Fruit fly (Drosophila melanogaster) whole organism, embryonic: ENCODE measurements around the gene vari.

Experiments used
- Abd-B ChIP-seq: fragments of 200-800 bp; sonication (Bioruptor generic); optimal IDR thresholded peaks from 2 replicates; lab custom pipeline; 2018; ENCODE audit warnings: missing biosample characterization, mild to moderate bottlenecking, missing genetic modification characterization, moderate library complexity
- C15 ChIP-seq: fragments of 200-800 bp; sonication (Bioruptor generic); IDR thresholded peaks from 3 replicates; pipeline ENCODE4 v1.3.6; 2022; ENCODE audit warnings: missing biosample characterization, missing genetic modification characterization
- CG10209 ChIP-seq: fragments of 200-800 bp; sonication (Bioruptor generic); optimal IDR thresholded peaks from 3 replicates; lab custom pipeline; 2017; ENCODE audit warnings: missing biosample characterization, mild to moderate bottlenecking, missing genetic modification characterization, missing genetic modification reagents
- CG10366 ChIP-seq: fragments of 200-800 bp; sonication (Bioruptor generic); IDR thresholded peaks from 2 replicates; pipeline ENCODE4 v1.3.6; 2022; ENCODE audit warnings: missing biosample characterization, missing genetic modification characterization
- CG10543 ChIP-seq: fragments of 200-800 bp; sonication (Bioruptor generic); optimal IDR thresholded peaks from 3 replicates; lab custom pipeline; 2017; ENCODE audit warnings: missing biosample characterization, mild to moderate bottlenecking, missing genetic modification characterization, moderate library complexity
- CG10979 ChIP-seq: fragments of 200-800 bp; sonication (Bioruptor generic); optimal IDR thresholded peaks from 2 replicates; lab custom pipeline; 2018; ENCODE audit warnings: missing biosample characterization, mild to moderate bottlenecking, missing genetic modification characterization, moderate library complexity
- CG11085 ChIP-seq: fragments of 200-800 bp; sonication (Bioruptor generic); IDR thresholded peaks from 2 replicates; pipeline ENCODE4 v1.3.6; 2022; ENCODE audit warnings: missing biosample characterization, missing genetic modification characterization
- CG12104 ChIP-seq: fragments of 200-800 bp; sonication (Bioruptor generic); optimal IDR thresholded peaks from 3 replicates; lab custom pipeline; 2016; ENCODE audit warnings: missing biosample characterization, missing genetic modification characterization
- CG15514 ChIP-seq: fragments of 200-800 bp; sonication (Bioruptor generic); optimal IDR thresholded peaks from 3 replicates; lab custom pipeline; 2017; ENCODE audit warnings: missing biosample characterization, missing genetic modification characterization, mild to moderate bottlenecking, moderate library complexity, missing genetic modification reagents
- CG18599 ChIP-seq: fragments of 200-800 bp; sonication (Bioruptor generic); optimal IDR thresholded peaks from 3 replicates; lab custom pipeline; 2017; ENCODE audit warnings: missing biosample characterization, missing genetic modification characterization, mild to moderate bottlenecking, moderate library complexity, missing genetic modification reagents
- CG32532 ChIP-seq: fragments of 200-800 bp; sonication (Bioruptor generic); IDR thresholded peaks from 2 replicates; pipeline ENCODE4 v1.3.6; 2022; ENCODE audit warnings: missing biosample characterization, missing genetic modification characterization
- CG3407 ChIP-seq: fragments of 200-800 bp; sonication (Bioruptor generic); optimal IDR thresholded peaks from 2 replicates; lab custom pipeline; 2018; ENCODE audit warnings: missing biosample characterization, mild to moderate bottlenecking, missing genetic modification characterization
- CG4730 ChIP-seq: fragments of 200-800 bp; sonication (Bioruptor generic); IDR thresholded peaks from 2 replicates; pipeline ENCODE4 v1.3.6; 2022; ENCODE audit warnings: missing biosample characterization, missing genetic modification characterization
- CG8281 ChIP-seq: fragments of 200-800 bp; sonication (Bioruptor generic); optimal IDR thresholded peaks from 2 replicates; lab custom pipeline; 2018; ENCODE audit warnings: missing biosample characterization, mild to moderate bottlenecking, missing genetic modification characterization, moderate library complexity
- CoRest ChIP-seq: fragments of 200-800 bp; sonication (Bioruptor generic); optimal IDR thresholded peaks from 3 replicates; lab custom pipeline; 2018; ENCODE audit warnings: missing biosample characterization, mild to moderate bottlenecking, missing genetic modification characterization, moderate library complexity
- HLHmδ ChIP-seq: fragments of 200-800 bp; sonication (Bioruptor generic); optimal IDR thresholded peaks from 2 replicates; lab custom pipeline; 2018; ENCODE audit warnings: missing biosample characterization, mild to moderate bottlenecking, missing genetic modification characterization, moderate library complexity
- MBD-R2 ChIP-seq: fragments of 200-800 bp; sonication (Bioruptor generic); IDR thresholded peaks from 2 replicates; pipeline ENCODE4 v1.3.6; 2022; ENCODE audit warnings: missing biosample characterization, missing genetic modification characterization
- Max ChIP-seq: fragments of 200-800 bp; sonication (Bioruptor generic); optimal IDR thresholded peaks from 2 replicates; lab custom pipeline; 2016; ENCODE audit warnings: missing biosample characterization, mild to moderate bottlenecking, missing genetic modification characterization
- Myb ChIP-seq: fragments of 200-800 bp; sonication (Bioruptor generic); optimal IDR thresholded peaks from 2 replicates; lab custom pipeline; 2016; ENCODE audit warnings: missing biosample characterization, missing genetic modification characterization
- NC2α ChIP-seq: fragments of 200-800 bp; sonication (Bioruptor generic); optimal IDR thresholded peaks from 2 replicates; lab custom pipeline; 2016; ENCODE audit warnings: missing biosample characterization, missing genetic modification characterization
- Opbp ChIP-seq: fragments of 200-800 bp; sonication (Bioruptor generic); IDR thresholded peaks from 3 replicates; pipeline ENCODE4 v1.3.6; 2022; ENCODE audit warnings: missing biosample characterization, missing genetic modification characterization; ENCODE audit not compliant: partially characterized antibody
- Pdp1 ChIP-seq, 2 experiments: fragments of 200-800 bp; sonication (Bioruptor generic); optimal IDR thresholded peaks; 3 replicates each; lab custom pipeline; 2016; ENCODE audit warnings: missing biosample characterization in 2 of 2, missing genetic modification characterization in 2 of 2, mild to moderate bottlenecking in 1 of 2, moderate library complexity in 1 of 2
- Sox100B ChIP-seq: fragments of 200-800 bp; sonication (Bioruptor generic); optimal IDR thresholded peaks from 3 replicates; lab custom pipeline; 2018; ENCODE audit warnings: missing biosample characterization, mild to moderate bottlenecking, missing genetic modification characterization
- Stat92E ChIP-seq, 3 experiments: fragments of >200 bp in 2 of 3; fragments of 200-800 bp in 1 of 3; sonication (Bioruptor generic) in 1 of 3; optimal IDR thresholded peaks; 2 replicates each; lab custom pipeline; 2017 to 2019; ENCODE audit warnings: missing biosample characterization in 3 of 3, missing genetic modification characterization in 3 of 3, mild to moderate bottlenecking in 1 of 3, moderate library complexity in 1 of 3
- chinmo ChIP-seq: fragments of 200-800 bp; sonication (Bioruptor generic); IDR thresholded peaks from 4 replicates; pipeline ENCODE4 v1.3.6; 2022; ENCODE audit warnings: missing biosample characterization, missing genetic modification characterization; ENCODE audit not compliant: partially characterized antibody
- dmrt99B ChIP-seq: fragments of 200-800 bp; sonication (Bioruptor generic); optimal IDR thresholded peaks from 2 replicates; lab custom pipeline; 2018; ENCODE audit warnings: missing biosample characterization, mild to moderate bottlenecking, missing genetic modification characterization, moderate library complexity
- dysf ChIP-seq: fragments of 200-800 bp; sonication (Bioruptor generic); IDR thresholded peaks from 3 replicates; pipeline ENCODE4 v1.3.6; 2022; ENCODE audit warnings: missing biosample characterization, missing genetic modification characterization
- exex ChIP-seq: fragments of 200-800 bp; sonication (Bioruptor generic); optimal IDR thresholded peaks from 4 replicates; lab custom pipeline; 2018; ENCODE audit warnings: missing biosample characterization, mild to moderate bottlenecking, missing genetic modification characterization, moderate library complexity
- gem ChIP-seq: fragments of 200-800 bp; sonication (Bioruptor generic); optimal IDR thresholded peaks from 2 replicates; lab custom pipeline; 2019; ENCODE audit warnings: missing biosample characterization, mild to moderate bottlenecking, missing genetic modification characterization, moderate library complexity
- lab ChIP-seq: fragments of 200-800 bp; sonication (Bioruptor generic); optimal IDR thresholded peaks from 3 replicates; lab custom pipeline; 2017; ENCODE audit warnings: missing biosample characterization, missing genetic modification characterization, mild to moderate bottlenecking, moderate library complexity, missing genetic modification reagents
- lbe ChIP-seq: fragments of 200-800 bp; sonication (Bioruptor generic); optimal IDR thresholded peaks from 2 replicates; lab custom pipeline; 2016; ENCODE audit warnings: missing biosample characterization, mild to moderate bottlenecking, missing genetic modification characterization
- lov ChIP-seq, 2 experiments: fragments of 200-800 bp in 1 of 2; fragments of >200 bp in 1 of 2; sonication (Bioruptor generic) in 1 of 2; IDR thresholded peaks in 1 of 2; optimal IDR thresholded peaks in 1 of 2; 2 replicates in 1 of 2; 3 replicates in 1 of 2; pipeline versions ENCODE4 v1.3.6 to Lab custom; 2017 to 2022; ENCODE audit warnings: missing biosample characterization in 1 of 2, missing genetic modification characterization in 1 of 2
- nmo ChIP-seq: fragments of 200-800 bp; sonication (Bioruptor generic); optimal IDR thresholded peaks from 2 replicates; lab custom pipeline; 2018; ENCODE audit warnings: missing biosample characterization, mild to moderate bottlenecking, missing genetic modification characterization, moderate library complexity
- onecut ChIP-seq: fragments of 200-800 bp; sonication (Bioruptor generic); IDR thresholded peaks from 2 replicates; pipeline ENCODE4 v1.3.6; 2022; ENCODE audit warnings: missing biosample characterization, missing genetic modification characterization
- org-1 ChIP-seq: fragments of 200-800 bp; sonication (Bioruptor generic); optimal IDR thresholded peaks from 2 replicates; lab custom pipeline; 2017; ENCODE audit warnings: missing biosample characterization, missing genetic modification characterization
- pb ChIP-seq: fragments of 200-800 bp; sonication (Bioruptor generic); optimal IDR thresholded peaks from 3 replicates; lab custom pipeline; 2016; ENCODE audit warnings: missing biosample characterization, missing genetic modification characterization
- pita ChIP-seq: fragments of 200-800 bp; sonication (Bioruptor generic); optimal IDR thresholded peaks from 2 replicates; lab custom pipeline; 2017; ENCODE audit warnings: missing biosample characterization, mild to moderate bottlenecking, missing genetic modification characterization
- prd ChIP-seq, 3 experiments: fragments of >200 bp in 2 of 3; fragments of 200-800 bp in 1 of 3; sonication (Bioruptor generic) in 1 of 3; optimal IDR thresholded peaks in 2 of 3; IDR thresholded peaks in 1 of 3; 2 replicates in 2 of 3; 3 replicates in 1 of 3; pipeline versions ENCODE4 v1.3.6 to Lab custom; 2017 to 2022; ENCODE audit warnings: missing biosample characterization in 1 of 3, missing genetic modification characterization in 1 of 3
- sc ChIP-seq, 3 experiments: fragments of >200 bp in 2 of 3; fragments of 200-800 bp in 1 of 3; sonication (Bioruptor generic) in 1 of 3; optimal IDR thresholded peaks; 2 replicates in 2 of 3; 3 replicates in 1 of 3; lab custom pipeline; 2017; ENCODE audit warnings: mild to moderate bottlenecking in 1 of 3, missing biosample characterization in 1 of 3, missing genetic modification characterization in 1 of 3, missing genetic modification reagents in 1 of 3
- seq ChIP-seq: fragments of 200-800 bp; sonication (Bioruptor generic); IDR thresholded peaks from 2 replicates; pipeline ENCODE4 v1.3.6; 2022; ENCODE audit warnings: missing biosample characterization, missing genetic modification characterization
- slou ChIP-seq: fragments of 200-800 bp; sonication (Bioruptor generic); optimal IDR thresholded peaks from 3 replicates; lab custom pipeline; 2016; ENCODE audit warnings: missing biosample characterization, missing genetic modification characterization
- tin ChIP-seq: fragments of 200-800 bp; sonication (Bioruptor generic); optimal IDR thresholded peaks from 3 replicates; lab custom pipeline; 2016; ENCODE audit warnings: missing biosample characterization, missing genetic modification characterization
- toy ChIP-seq: fragments of 200-800 bp; sonication (Bioruptor generic); IDR thresholded peaks from 2 replicates; pipeline ENCODE4 v1.3.6; 2022; ENCODE audit warnings: missing biosample characterization, missing genetic modification characterization
- unpg ChIP-seq: fragments of 200-800 bp; sonication (Bioruptor generic); optimal IDR thresholded peaks from 3 replicates; lab custom pipeline; 2018; ENCODE audit warnings: missing biosample characterization, mild to moderate bottlenecking, missing genetic modification characterization, moderate library complexity
- zf30C ChIP-seq: fragments of 200-800 bp; sonication (Bioruptor generic); optimal IDR thresholded peaks from 3 replicates; lab custom pipeline; 2018; ENCODE audit warnings: missing biosample characterization, mild to moderate bottlenecking, missing genetic modification characterization
- zfh2 ChIP-seq: fragments of 200-800 bp; sonication (Bioruptor generic); optimal IDR thresholded peaks from 2 replicates; lab custom pipeline; 2016; ENCODE audit warnings: missing biosample characterization, missing genetic modification characterization

Gene vari

DNA sequence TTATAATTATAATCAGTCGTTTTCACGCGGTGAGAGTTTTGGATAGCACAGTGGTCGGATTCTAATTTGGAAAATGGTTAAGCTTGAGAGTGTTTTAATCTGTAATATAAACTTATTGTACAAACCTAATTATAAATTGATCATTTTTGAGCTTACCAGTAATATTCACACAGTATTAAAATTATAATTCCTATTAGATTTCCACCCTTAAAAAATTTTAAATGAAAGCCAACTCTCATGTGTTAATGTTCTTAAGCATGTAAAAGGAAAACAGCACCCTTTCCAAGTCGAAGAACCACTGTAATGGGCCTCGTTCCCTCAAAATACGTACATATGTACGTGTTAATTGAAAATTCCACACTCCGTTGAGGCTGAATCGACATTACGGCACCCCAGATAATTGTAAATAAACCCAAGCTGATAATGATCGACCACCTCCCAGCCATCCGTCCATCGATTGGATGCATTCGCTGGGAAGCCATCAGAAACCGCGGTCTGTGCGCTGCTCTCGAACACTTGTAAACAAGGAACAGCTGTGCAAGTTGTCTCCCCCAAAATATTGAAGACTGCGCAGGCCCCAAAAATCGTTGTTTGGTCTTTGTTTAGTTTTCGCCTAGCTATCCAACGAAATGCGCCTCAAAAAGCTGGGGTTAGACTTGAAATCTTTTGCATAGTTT, 36.9 kb downstream of the vari start (continued):
- TF ChIP-seq CG15514 (GFP tag; lab: Kevin White, UChicago), result no peak
- peak; percentile 18 for TF ChIP-seq Max
- TF ChIP-seq CG10366 (GFP tag; lab: Robert Waterston, UW), result peak; percentile 38
- TF ChIP-seq gem, result peak; percentile 79
- TF ChIP-seq chinmo (GFP tag; lab: Robert Waterston, UW), result no peak
- TF ChIP-seq CG4730 (GFP tag; lab: Robert Waterston, UW), result no peak
- TF ChIP-seq Abd-B (GFP tag; lab: Kevin White, UChicago), result peak; percentile 34
- peak; percentile 67 for TF ChIP-seq dysf (GFP tag; lab: Robert Waterston, UW)
- peak; percentile 70 for TF ChIP-seq CoRest (tag; lab: Kevin White, UChicago)
- TF ChIP-seq CG3407 (GFP tag; lab: Kevin White, UChicago), result peak; percentile 7
- TF ChIP-seq CG10209 (GFP tag; lab: Kevin White, UChicago), result peak; percentile 38
- TF ChIP-seq seq, result peak; percentile 46
- no peak for TF ChIP-seq exex
- peak; percentile 54 for TF ChIP-seq lab
- TF ChIP-seq sc (optimal IDR thresholded peaks at IDR 0.05; lab: Kevin White, UChicago), result no peak
- peak; percentile 4 for TF ChIP-seq sc (GFP tag; optimal IDR thresholded peaks at IDR 0.05; lab: Kevin White, UChicago)
- TF ChIP-seq Stat92E (GFP tag; optimal IDR thresholded peaks at IDR 0.05; lab: Kevin White, UChicago), result no peak
- peak; percentile 75 for TF ChIP-seq dmrt99B (tag; lab: Kevin White, UChicago)
- peak; percentile 14 for TF ChIP-seq zfh2 (GFP tag; lab: Kevin White, UChicago)
- peak; percentile 53 for TF ChIP-seq Sox100B (GFP tag; lab: Kevin White, UChicago)
- 0 out of 3 replicates have a peak, but pooled peaks have one; percentile 24 for TF ChIP-seq C15 (GFP tag; lab: Robert Waterston, UW)
- no peak for TF ChIP-seq CG8281 (tag; lab: Kevin White, UChicago)
- peak; percentile 50 for TF ChIP-seq CG18599
- TF ChIP-seq prd (optimal IDR thresholded peaks at IDR 0.05; lab: Kevin White, UChicago), result no peak
- TF ChIP-seq prd (GFP tag; IDR thresholded peaks at IDR 0.05; lab: Robert Waterston, UW), result peak; percentile 46; the same call in 2 of the 3 replicates
- no peak for TF ChIP-seq Myb (GFP tag; lab: Kevin White, UChicago)
- no peak for TF ChIP-seq lov (optimal IDR thresholded peaks at IDR 0.05; lab: Kevin White, UChicago)
- TF ChIP-seq lov (GFP tag; IDR thresholded peaks at IDR 0.05; lab: Robert Waterston, UW), result no peak
- TF ChIP-seq tin (GFP tag; lab: Kevin White, UChicago), result peak; percentile 4
- no peak for TF ChIP-seq CG11085 (GFP tag; lab: Robert Waterston, UW)
- TF ChIP-seq CG10543 (GFP tag; lab: Kevin White, UChicago), result peak; percentile 11
- TF ChIP-seq MBD-R2, result no peak
- no peak for TF ChIP-seq CG12104 (GFP tag; lab: Kevin White, UChicago)
- TF ChIP-seq CG10979 (tag; lab: Kevin White, UChicago), result peak; percentile 50
- peak; percentile 54 for TF ChIP-seq unpg (GFP tag; lab: Kevin White, UChicago)
- peak; percentile 62 for TF ChIP-seq CG32532 (GFP tag; lab: Robert Waterston, UW)
- TF ChIP-seq pita (GFP tag; lab: Kevin White, UChicago), result no peak
- TF ChIP-seq org-1 (GFP tag; lab: Kevin White, UChicago), result peak; percentile 11
- no peak for TF ChIP-seq Opbp (GFP tag; lab: Robert Waterston, UW)
- peak; percentile 72 for TF ChIP-seq nmo (GFP tag; lab: Kevin White, UChicago)
- TF ChIP-seq NC2α (GFP tag; lab: Kevin White, UChicago), result no peak
- no peak for TF ChIP-seq toy (GFP tag; lab: Robert Waterston, UW)
- peak; percentile 66 for TF ChIP-seq onecut (GFP tag; lab: Robert Waterston, UW)
- peak; percentile 12 to 21 for TF ChIP-seq Pdp1 (GFP tag; optimal IDR thresholded peaks at IDR 0.05; lab: Kevin White, UChicago)
- TF ChIP-seq slou (GFP tag; lab: Kevin White, UChicago), result no peak
- TF ChIP-seq HLHmδ (GFP tag; lab: Kevin White, UChicago), result no peak
- TF ChIP-seq pb, result no peak
- peak; percentile 42 for TF ChIP-seq lbe (GFP tag; lab: Kevin White, UChicago)
- no peak for TF ChIP-seq zf30C (GFP tag; lab: Kevin White, UChicago)
